Fruit fly (Drosophila melanogaster): Measurements from ENCODE around the gene nxf2.

nxf2 gene

dm6 chr3L:16612972-16613371, 32.9 kb upstream of the nxf2 start:
- TF ChIP-seq pan (optimal IDR thresholded peaks at IDR 0.05), result no peak
- no peak for TF ChIP-seq Hnf4 (GFP tag; optimal IDR thresholded peaks at IDR 0.05)
- TF ChIP-seq h (GFP tag; optimal IDR thresholded peaks at IDR 0.05), result peak; percentile 48
- no peak for TF ChIP-seq Dif (GFP tag; optimal IDR thresholded peaks at IDR 0.05; ENCODE audit: partially characterized antibody)
- peak; percentile 10 for TF ChIP-seq psq (GFP tag; optimal IDR thresholded peaks at IDR 0.05)
- TF ChIP-seq dmrt93B (GFP tag; optimal IDR thresholded peaks at IDR 0.05), result no peak
- peak; percentile 5 for TF ChIP-seq fru (GFP tag; optimal IDR thresholded peaks at IDR 0.05)
- TF ChIP-seq woc (GFP tag; optimal IDR thresholded peaks at IDR 0.05), result no peak
- TF ChIP-seq HLH106 (tag; optimal IDR thresholded peaks at IDR 0.05), result peak; percentile 26
- TF ChIP-seq sage (GFP tag; optimal IDR thresholded peaks at IDR 0.05), result peak; percentile 62
- TF ChIP-seq CG32264 (GFP tag; optimal IDR thresholded peaks at IDR 0.05), result no peak
- TF ChIP-seq rgr (GFP tag; optimal IDR thresholded peaks at IDR 0.05), result peak; percentile 37
- TF ChIP-seq ey (GFP tag; optimal IDR thresholded peaks at IDR 0.05), result no peak
- TF ChIP-seq Myc (optimal IDR thresholded peaks at IDR 0.05), result no peak
- TF ChIP-seq br (GFP tag; optimal IDR thresholded peaks at IDR 0.05), result peak; percentile 15
- no peak for TF ChIP-seq jim (GFP tag; optimal IDR thresholded peaks at IDR 0.05)
- no peak for TF ChIP-seq CrebA (GFP tag; optimal IDR thresholded peaks at IDR 0.05; ENCODE audit: borderline replicate concordance)
- TF ChIP-seq lola (GFP tag; optimal IDR thresholded peaks at IDR 0.05), result no peak
- TF ChIP-seq Vsx2 (GFP tag; optimal IDR thresholded peaks at IDR 0.05; ENCODE audit: partially characterized antibody), result no peak
- TF ChIP-seq Jra (GFP tag; optimal IDR thresholded peaks at IDR 0.05), result peak; percentile 74
- TF ChIP-seq CG9705 (GFP tag; optimal IDR thresholded peaks at IDR 0.05), result no peak
- no peak for TF ChIP-seq Abd-B (GFP tag; optimal IDR thresholded peaks at IDR 0.05)
- peak; percentile 60 for TF ChIP-seq Hr83 (GFP tag; optimal IDR thresholded peaks at IDR 0.05; ENCODE audit: poor library complexity, severe bottlenecking)
- no peak for TF ChIP-seq Mio (GFP tag; optimal IDR thresholded peaks at IDR 0.05)
- TF ChIP-seq Dfd (GFP tag; optimal IDR thresholded peaks at IDR 0.05), result no peak
- no peak for TF ChIP-seq dsf (GFP tag; optimal IDR thresholded peaks at IDR 0.05; ENCODE audit: borderline replicate concordance)
- TF ChIP-seq sv (GFP tag; optimal IDR thresholded peaks at IDR 0.05), result no peak
- peak; percentile 52 for TF ChIP-seq Rel (GFP tag; optimal IDR thresholded peaks at IDR 0.05)
- peak; percentile 76 for TF ChIP-seq Rel (tag; optimal IDR thresholded peaks at IDR 0.05)
- no peak for TF ChIP-seq usp (GFP tag; optimal IDR thresholded peaks at IDR 0.05)
- TF ChIP-seq dl (GFP tag; optimal IDR thresholded peaks at IDR 0.05; ENCODE audit: insufficient read depth in 1 of 2, partially characterized antibody in 2 of 2), result no peak
- TF ChIP-seq OdsH (GFP tag; optimal IDR thresholded peaks at IDR 0.05), result no peak
- peak in 1 of 2 experiments; percentile 47 for TF ChIP-seq foxo (GFP tag; optimal IDR thresholded peaks at IDR 0.05)
- TF ChIP-seq Hr78 (GFP tag; optimal IDR thresholded peaks at IDR 0.05), result no peak
- TF ChIP-seq N (GFP tag; optimal IDR thresholded peaks at IDR 0.05), result no peak

- TF ChIP-seq lola (GFP tag; optimal IDR thresholded peaks at IDR 0.05), result no peak
- no peak for TF ChIP-seq usp (GFP tag; optimal IDR thresholded peaks at IDR 0.05)
- peak; percentile 13 for TF ChIP-seq Myc (optimal IDR thresholded peaks at IDR 0.05)
- TF ChIP-seq jim (GFP tag; optimal IDR thresholded peaks at IDR 0.05), result no peak
- peak; percentile 54 for TF ChIP-seq dmrt93B (GFP tag; optimal IDR thresholded peaks at IDR 0.05)
- peak; percentile 92 for TF ChIP-seq Hnf4 (GFP tag; optimal IDR thresholded peaks at IDR 0.05)
- TF ChIP-seq sv (GFP tag; optimal IDR thresholded peaks at IDR 0.05), result peak; percentile 82
- TF ChIP-seq Hr78 (GFP tag; optimal IDR thresholded peaks at IDR 0.05), result no peak
- peak; percentile 77 for TF ChIP-seq dsf (GFP tag; optimal IDR thresholded peaks at IDR 0.05; ENCODE audit: borderline replicate concordance)
- TF ChIP-seq OdsH (GFP tag; optimal IDR thresholded peaks at IDR 0.05), result peak; percentile 77
- TF ChIP-seq Dfd (GFP tag; optimal IDR thresholded peaks at IDR 0.05), result no peak
- TF ChIP-seq brk (GFP tag; optimal IDR thresholded peaks at IDR 0.05), result peak; percentile 90
- no peak for TF ChIP-seq Abd-B (GFP tag; optimal IDR thresholded peaks at IDR 0.05)
- TF ChIP-seq h (GFP tag; optimal IDR thresholded peaks at IDR 0.05), result peak; percentile 90
- peak; percentile 21 for TF ChIP-seq Hr83 (GFP tag; optimal IDR thresholded peaks at IDR 0.05; ENCODE audit: poor library complexity, severe bottlenecking)
- peak; percentile 85 for TF ChIP-seq HLH106 (tag; optimal IDR thresholded peaks at IDR 0.05)
- no peak for TF ChIP-seq N (GFP tag; optimal IDR thresholded peaks at IDR 0.05)
- no peak for TF ChIP-seq Vsx2 (GFP tag; optimal IDR thresholded peaks at IDR 0.05; ENCODE audit: partially characterized antibody)
- peak; percentile 87 for TF ChIP-seq rgr (GFP tag; optimal IDR thresholded peaks at IDR 0.05)
- TF ChIP-seq Dif (GFP tag; optimal IDR thresholded peaks at IDR 0.05; ENCODE audit: partially characterized antibody), result no peak
- TF ChIP-seq psq (GFP tag; optimal IDR thresholded peaks at IDR 0.05), result peak; percentile 74
- no peak for TF ChIP-seq pan (optimal IDR thresholded peaks at IDR 0.05)
- TF ChIP-seq GATAd (GFP tag; optimal IDR thresholded peaks at IDR 0.05), result peak; percentile 77
- TF ChIP-seq Mio (GFP tag; optimal IDR thresholded peaks at IDR 0.05), result peak; percentile 6
- TF ChIP-seq CrebA (GFP tag; optimal IDR thresholded peaks at IDR 0.05; ENCODE audit: borderline replicate concordance), result no peak
- TF ChIP-seq br (GFP tag; optimal IDR thresholded peaks at IDR 0.05), result peak; percentile 80
- peak; percentile 75 for TF ChIP-seq CG9705 (GFP tag; optimal IDR thresholded peaks at IDR 0.05)
- no peak for TF ChIP-seq Rel (GFP tag; optimal IDR thresholded peaks at IDR 0.05)
- peak; percentile 61 for TF ChIP-seq Rel (tag; optimal IDR thresholded peaks at IDR 0.05)
- peak; percentile 89 for TF ChIP-seq Jra (GFP tag; optimal IDR thresholded peaks at IDR 0.05)
- TF ChIP-seq woc (GFP tag; optimal IDR thresholded peaks at IDR 0.05), result peak; percentile 79
- peak; percentile 51 to 88 for TF ChIP-seq foxo (GFP tag; optimal IDR thresholded peaks at IDR 0.05)
- peak; percentile 62 for TF ChIP-seq CG32264 (GFP tag; optimal IDR thresholded peaks at IDR 0.05)
- TF ChIP-seq tai (GFP tag; optimal IDR thresholded peaks at IDR 0.05), result no peak
- TF ChIP-seq fru (GFP tag; optimal IDR thresholded peaks at IDR 0.05), result peak; percentile 84
- peak; percentile 62 for TF ChIP-seq sage (GFP tag; optimal IDR thresholded peaks at IDR 0.05)
- TF ChIP-seq ey (GFP tag; optimal IDR thresholded peaks at IDR 0.05), result peak; percentile 85
- TF ChIP-seq Sp1 (GFP tag; optimal IDR thresholded peaks at IDR 0.05), result peak; percentile 83
- TF ChIP-seq dl (GFP tag; optimal IDR thresholded peaks at IDR 0.05; ENCODE audit: insufficient read depth in 1 of 2, partially characterized antibody in 2 of 2), result no peak
Observed at dm6 chr3L:16612152-16612551, 32.0 kb upstream of the nxf2 start, which contains the start of gene CG4101. Gene CG4101, plus strand, starts transcription at chr3L:16612486.
